Fruit fly (Drosophila melanogaster) whole organism, embryonic: ENCODE data around the gene Cip4.

ENCODE experiments used
- Antp ChIP-seq: fragments of 200-800 bp; sonication (Bioruptor generic); optimal IDR thresholded peaks from 3 replicates; lab custom pipeline; 2016; ENCODE audit warnings: missing biosample characterization, missing genetic modification characterization
- Bdp1 ChIP-seq: fragments of 200-800 bp; sonication (Bioruptor generic); optimal IDR thresholded peaks from 3 replicates; lab custom pipeline; 2016; ENCODE audit warnings: missing biosample characterization, missing genetic modification characterization
- Blimp-1 ChIP-seq: fragments of 200-800 bp; sonication (Bioruptor generic); optimal IDR thresholded peaks from 3 replicates; lab custom pipeline; 2018; ENCODE audit warnings: missing biosample characterization, missing genetic modification characterization, mild to moderate bottlenecking, moderate library complexity, missing genetic modification reagents
- CG11723 ChIP-seq: fragments of 200-800 bp; sonication (Bioruptor generic); optimal IDR thresholded peaks from 2 replicates; lab custom pipeline; 2017; ENCODE audit warnings: missing biosample characterization, mild to moderate bottlenecking, missing genetic modification characterization
- CG12219 ChIP-seq: fragments of 200-800 bp; sonication (Bioruptor generic); optimal IDR thresholded peaks from 3 replicates; lab custom pipeline; 2018; ENCODE audit warnings: missing biosample characterization, mild to moderate bottlenecking, missing genetic modification characterization
- CG15479 ChIP-seq: fragments of 200-800 bp; sonication (Bioruptor generic); optimal IDR thresholded peaks from 3 replicates; lab custom pipeline; 2019; ENCODE audit warnings: missing biosample characterization, mild to moderate bottlenecking, missing genetic modification characterization, moderate library complexity
- CG17802 ChIP-seq: fragments of 200-800 bp; sonication (Bioruptor generic); optimal IDR thresholded peaks from 2 replicates; lab custom pipeline; 2018; ENCODE audit warnings: missing biosample characterization, mild to moderate bottlenecking, missing genetic modification characterization, moderate library complexity
- CG18011 ChIP-seq: fragments of 200-800 bp; sonication (Bioruptor generic); optimal IDR thresholded peaks from 2 replicates; lab custom pipeline; 2017; ENCODE audit warnings: missing biosample characterization, missing genetic modification characterization, mild to moderate bottlenecking, moderate library complexity, missing genotype
- CG2712 ChIP-seq: fragments of 200-800 bp; optimal IDR thresholded peaks from 3 replicates; lab custom pipeline; 2019; ENCODE audit warnings: missing biosample characterization, mild to moderate bottlenecking, missing genetic modification characterization, moderate library complexity
- CG30020 ChIP-seq: fragments of 200-800 bp; optimal IDR thresholded peaks from 2 replicates; lab custom pipeline; 2019; ENCODE audit warnings: missing biosample characterization, mild to moderate bottlenecking, missing genetic modification characterization, moderate library complexity
- CG30431 ChIP-seq: fragments of 200-800 bp; sonication (Bioruptor generic); optimal IDR thresholded peaks from 2 replicates; lab custom pipeline; 2017; ENCODE audit warnings: missing biosample characterization, missing genetic modification characterization
- CG32772 ChIP-seq: fragments of 200-800 bp; sonication (Bioruptor generic); IDR thresholded peaks from 2 replicates; pipeline ENCODE4 v1.3.6; 2022; ENCODE audit warnings: missing biosample characterization, missing genetic modification characterization
- CG3407 ChIP-seq: fragments of 200-800 bp; sonication (Bioruptor generic); optimal IDR thresholded peaks from 2 replicates; lab custom pipeline; 2018; ENCODE audit warnings: missing biosample characterization, mild to moderate bottlenecking, missing genetic modification characterization
- CG34224 ChIP-seq: fragments of 200-800 bp; sonication (Bioruptor generic); IDR thresholded peaks from 3 replicates; pipeline ENCODE4 v1.3.6; 2022; ENCODE audit warnings: missing biosample characterization, missing genetic modification characterization; ENCODE audit not compliant: partially characterized antibody
- CG4328 ChIP-seq: fragments of 200-800 bp; sonication (Bioruptor generic); optimal IDR thresholded peaks from 3 replicates; lab custom pipeline; 2017; ENCODE audit warnings: missing biosample characterization, missing genetic modification reagents, missing genetic modification characterization
- CG8478 ChIP-seq: fragments of >200 bp; optimal IDR thresholded peaks from 2 replicates; lab custom pipeline; 2018
- Camta ChIP-seq: fragments of 200-800 bp; sonication (Bioruptor generic); optimal IDR thresholded peaks from 2 replicates; lab custom pipeline; 2016; ENCODE audit warnings: missing biosample characterization, missing genetic modification characterization
- Fer2 ChIP-seq: fragments of 200-800 bp; sonication (Bioruptor generic); optimal IDR thresholded peaks from 2 replicates; lab custom pipeline; 2018; ENCODE audit warnings: missing biosample characterization, mild to moderate bottlenecking, missing genetic modification characterization, moderate library complexity
- GATAe ChIP-seq: fragments of 200-800 bp; sonication (Bioruptor generic); conservative IDR thresholded peaks from 2 replicates; pipeline ENCODE4 v1.3.6; 2022; ENCODE audit warnings: missing biosample characterization, missing genetic modification characterization
- HmgD ChIP-seq: fragments of 200-800 bp; sonication (Bioruptor generic); optimal IDR thresholded peaks from 3 replicates; lab custom pipeline; 2016; ENCODE audit warnings: missing biosample characterization, missing genetic modification characterization
- Hmr ChIP-seq: fragments of 200-800 bp; sonication (Bioruptor generic); optimal IDR thresholded peaks from 3 replicates; lab custom pipeline; 2017; ENCODE audit warnings: mild to moderate bottlenecking, missing biosample characterization, missing genetic modification reagents, missing genetic modification characterization
- Lpt ChIP-seq: fragments of >200 bp; optimal IDR thresholded peaks from 2 replicates; lab custom pipeline; 2018; ENCODE audit warnings: missing biosample characterization, missing genetic modification characterization
- Mrtf ChIP-seq: fragments of 200-800 bp; sonication (Bioruptor generic); IDR thresholded peaks from 3 replicates; pipeline ENCODE4 v1.3.6; 2022; ENCODE audit warnings: missing biosample characterization, missing genetic modification characterization
- NFAT ChIP-seq: fragments of 200-800 bp; sonication (Bioruptor generic); IDR thresholded peaks from 2 replicates; pipeline ENCODE4 v1.3.6; 2022; ENCODE audit warnings: missing biosample characterization, missing genetic modification characterization
- Ptx1 ChIP-seq: fragments of 200-800 bp; sonication (Bioruptor generic); IDR thresholded peaks from 2 replicates; pipeline ENCODE4 v1.3.6; 2022; ENCODE audit warnings: missing biosample characterization, missing genetic modification characterization
- al ChIP-seq: fragments of 200-800 bp; sonication (Bioruptor generic); IDR thresholded peaks from 2 replicates; pipeline ENCODE4 v1.3.6; 2022; ENCODE audit warnings: missing biosample characterization, missing genetic modification characterization
- az2 ChIP-seq: fragments of 200-800 bp; sonication (Bioruptor generic); optimal IDR thresholded peaks from 3 replicates; lab custom pipeline; 2016; ENCODE audit warnings: missing biosample characterization, missing genetic modification characterization
- br ChIP-seq: fragments of >200 bp; optimal IDR thresholded peaks from 2 replicates; lab custom pipeline; 2017
- crol ChIP-seq: fragments of 200-800 bp; sonication (Bioruptor generic); IDR thresholded peaks from 2 replicates; pipeline ENCODE4 v1.3.6; 2022; ENCODE audit warnings: missing biosample characterization, missing genetic modification characterization
- da ChIP-seq: fragments of 200-800 bp; sonication (Bioruptor generic); optimal IDR thresholded peaks from 2 replicates; lab custom pipeline; 2016; ENCODE audit warnings: missing biosample characterization, missing genetic modification characterization
- danr ChIP-seq: fragments of 200-800 bp; sonication (Bioruptor generic); IDR thresholded peaks from 2 replicates; pipeline ENCODE4 v1.3.6; 2022; ENCODE audit warnings: missing biosample characterization, missing genetic modification characterization
- dpn ChIP-seq, 2 experiments: fragments of 200-800 bp; sonication (Bioruptor generic); optimal IDR thresholded peaks; 3 replicates each; lab custom pipeline; 2016; ENCODE audit warnings: missing biosample characterization in 2 of 2, missing genetic modification characterization in 2 of 2
- fd96Cb ChIP-seq: fragments of 200-800 bp; sonication (Bioruptor generic); optimal IDR thresholded peaks from 2 replicates; lab custom pipeline; 2018; ENCODE audit warnings: missing biosample characterization, mild to moderate bottlenecking, missing genetic modification characterization, moderate library complexity
- gce ChIP-seq: fragments of 200-800 bp; sonication (Bioruptor generic); IDR thresholded peaks from 3 replicates; pipeline ENCODE4 v1.3.6; 2022; ENCODE audit warnings: missing biosample characterization, missing genetic modification characterization
- gt ChIP-seq: fragments of 200-800 bp; sonication (Bioruptor generic); IDR thresholded peaks from 2 replicates; pipeline ENCODE4 v1.3.6; 2022; ENCODE audit warnings: missing biosample characterization, missing genetic modification characterization
- ham ChIP-seq: fragments of 200-800 bp; sonication (Bioruptor generic); IDR thresholded peaks from 2 replicates; pipeline ENCODE4 v1.3.6; 2022; ENCODE audit warnings: missing biosample characterization, missing genetic modification characterization
- jing ChIP-seq: fragments of 200-800 bp; sonication (Bioruptor generic); optimal IDR thresholded peaks from 2 replicates; lab custom pipeline; 2018; ENCODE audit warnings: missing biosample characterization, mild to moderate bottlenecking, missing genetic modification characterization
- klu ChIP-seq: fragments of 200-800 bp; sonication (Bioruptor generic); IDR thresholded peaks from 2 replicates; pipeline ENCODE4 v1.3.6; 2022; ENCODE audit warnings: missing biosample characterization, missing genetic modification characterization
- p53 ChIP-seq: fragments of 200-800 bp; sonication (Bioruptor generic); optimal IDR thresholded peaks from 2 replicates; lab custom pipeline; 2016; ENCODE audit warnings: missing biosample characterization, missing genetic modification characterization
- pita ChIP-seq: fragments of 200-800 bp; sonication (Bioruptor generic); optimal IDR thresholded peaks from 2 replicates; lab custom pipeline; 2017; ENCODE audit warnings: missing biosample characterization, mild to moderate bottlenecking, missing genetic modification characterization
- prd ChIP-seq, 3 experiments: fragments of >200 bp in 2 of 3; fragments of 200-800 bp in 1 of 3; sonication (Bioruptor generic) in 1 of 3; optimal IDR thresholded peaks in 2 of 3; IDR thresholded peaks in 1 of 3; 2 replicates in 2 of 3; 3 replicates in 1 of 3; pipeline versions ENCODE4 v1.3.6 to Lab custom; 2017 to 2022; ENCODE audit warnings: missing biosample characterization in 1 of 3, missing genetic modification characterization in 1 of 3
- pum ChIP-seq: fragments of 200-800 bp; sonication (Bioruptor generic); optimal IDR thresholded peaks from 2 replicates; lab custom pipeline; 2016; ENCODE audit warnings: missing biosample characterization, missing genetic modification characterization
- row ChIP-seq: fragments of 200-800 bp; sonication (Bioruptor generic); IDR thresholded peaks from 3 replicates; pipeline ENCODE4 v1.3.6; 2022; ENCODE audit warnings: missing biosample characterization, missing genetic modification characterization
- salm ChIP-seq: fragments of 200-800 bp; sonication (Bioruptor generic); optimal IDR thresholded peaks from 2 replicates; lab custom pipeline; 2018; ENCODE audit warnings: missing biosample characterization, mild to moderate bottlenecking, missing genetic modification characterization
- sc ChIP-seq, 3 experiments: fragments of >200 bp in 2 of 3; fragments of 200-800 bp in 1 of 3; sonication (Bioruptor generic) in 1 of 3; optimal IDR thresholded peaks; 2 replicates in 2 of 3; 3 replicates in 1 of 3; lab custom pipeline; 2017; ENCODE audit warnings: mild to moderate bottlenecking in 1 of 3, missing biosample characterization in 1 of 3, missing genetic modification characterization in 1 of 3, missing genetic modification reagents in 1 of 3
- schlank ChIP-seq: fragments of 200-800 bp; sonication (Bioruptor generic); optimal IDR thresholded peaks from 2 replicates; lab custom pipeline; 2018; ENCODE audit warnings: missing biosample characterization, mild to moderate bottlenecking, missing genetic modification characterization
- slou ChIP-seq: fragments of 200-800 bp; sonication (Bioruptor generic); optimal IDR thresholded peaks from 3 replicates; lab custom pipeline; 2016; ENCODE audit warnings: missing biosample characterization, missing genetic modification characterization
- slp2 ChIP-seq: fragments of 200-800 bp; sonication (Bioruptor generic); optimal IDR thresholded peaks from 2 replicates; lab custom pipeline; 2016; ENCODE audit warnings: missing biosample characterization, missing genetic modification characterization
- stwl ChIP-seq: fragments of 200-800 bp; sonication (Bioruptor generic); optimal IDR thresholded peaks from 3 replicates; lab custom pipeline; 2018; ENCODE audit warnings: missing biosample characterization, mild to moderate bottlenecking, missing genetic modification characterization, moderate library complexity
- toy ChIP-seq: fragments of 200-800 bp; sonication (Bioruptor generic); IDR thresholded peaks from 2 replicates; pipeline ENCODE4 v1.3.6; 2022; ENCODE audit warnings: missing biosample characterization, missing genetic modification characterization
- zen ChIP-seq: fragments of 200-800 bp; sonication (Bioruptor generic); optimal IDR thresholded peaks from 3 replicates; lab custom pipeline; 2018; ENCODE audit warnings: missing biosample characterization, mild to moderate bottlenecking, missing genetic modification characterization, moderate library complexity

The Cip4 gene

dm6 chr3L:4353657-4354075 lies 10.2 kb downstream of the Cip4 start (continued):
- TF ChIP-seq CG2712 (tag; lab: Kevin White, UChicago) = no peak
- peak; percentile 56; the same call in 1 of the 2 replicates for TF ChIP-seq NFAT (GFP tag; lab: Robert Waterston, UW)
- TF ChIP-seq jing = no peak
- TF ChIP-seq salm (tag; lab: Kevin White, UChicago) = no peak
- TF ChIP-seq Lpt (GFP tag; lab: Kevin White, UChicago) = no peak
- no peak for TF ChIP-seq CG18011
- TF ChIP-seq crol (GFP tag; lab: Robert Waterston, UW) = 0 out of 2 replicates have a peak, but pooled peaks have one; percentile 38
- TF ChIP-seq zen = no peak
- peak; percentile 62 for TF ChIP-seq Antp (GFP tag; lab: Kevin White, UChicago)
- TF ChIP-seq az2 (GFP tag; lab: Kevin White, UChicago) = no peak
- TF ChIP-seq CG8478 = no peak
- no peak for TF ChIP-seq GATAe
- peak; percentile 51; the same call in 2 of the 3 replicates for TF ChIP-seq row (GFP tag; lab: Robert Waterston, UW)
- TF ChIP-seq CG30020 (tag; lab: Kevin White, UChicago) = no peak
- TF ChIP-seq Bdp1 (GFP tag; lab: Kevin White, UChicago) = no peak
- no peak for TF ChIP-seq slou
- no peak for TF ChIP-seq CG17802 (tag; lab: Kevin White, UChicago)
- TF ChIP-seq Fer2 (tag; lab: Kevin White, UChicago) = no peak
- TF ChIP-seq pum = peak; percentile 30
- 0 out of 3 replicates have a peak, but pooled peaks have one; percentile 20 for TF ChIP-seq Mrtf (GFP tag; lab: Robert Waterston, UW)
- no peak for TF ChIP-seq Camta (GFP tag; lab: Kevin White, UChicago)
- 0 out of 2 replicates have a peak, but pooled peaks have one; percentile 10 for TF ChIP-seq CG32772 (GFP tag; lab: Robert Waterston, UW)
- TF ChIP-seq CG4328 (GFP tag; lab: Kevin White, UChicago) = no peak
- TF ChIP-seq Hmr = peak; percentile 71
- no peak for TF ChIP-seq da
- TF ChIP-seq gt (GFP tag; lab: Robert Waterston, UW) = no peak
- TF ChIP-seq toy (GFP tag; lab: Robert Waterston, UW) = 0 out of 2 replicates have a peak, but pooled peaks have one; percentile 23
- no peak for TF ChIP-seq p53 (GFP tag; lab: Kevin White, UChicago)
- TF ChIP-seq sc (optimal IDR thresholded peaks at IDR 0.05; lab: Kevin White, UChicago) = no peak
- no peak for TF ChIP-seq sc (GFP tag; optimal IDR thresholded peaks at IDR 0.05; lab: Kevin White, UChicago)
- TF ChIP-seq schlank = peak; percentile 44
- no peak for TF ChIP-seq br (lab: Kevin White, UChicago)
- TF ChIP-seq danr (GFP tag; lab: Robert Waterston, UW) = no peak
- peak; percentile 63 for TF ChIP-seq Ptx1 (GFP tag; lab: Robert Waterston, UW)
- TF ChIP-seq CG12219 (GFP tag; lab: Kevin White, UChicago) = no peak
- TF ChIP-seq Blimp-1 (GFP tag; lab: Kevin White, UChicago) = peak; percentile 22
- no peak for TF ChIP-seq prd (optimal IDR thresholded peaks at IDR 0.05; lab: Kevin White, UChicago)
- TF ChIP-seq prd (GFP tag; IDR thresholded peaks at IDR 0.05; lab: Robert Waterston, UW) = no peak
- no peak for TF ChIP-seq al (GFP tag; lab: Robert Waterston, UW)
- TF ChIP-seq fd96Cb = no peak
- TF ChIP-seq stwl (tag; lab: Kevin White, UChicago) = no peak
- TF ChIP-seq dpn (GFP tag; optimal IDR thresholded peaks at IDR 0.05; lab: Kevin White, UChicago) = no peak
- no peak for TF ChIP-seq HmgD (GFP tag; lab: Kevin White, UChicago)
- TF ChIP-seq gce (GFP tag; lab: Robert Waterston, UW) = no peak
- TF ChIP-seq CG3407 (GFP tag; lab: Kevin White, UChicago) = peak; percentile 10
- TF ChIP-seq CG34224 (GFP tag; lab: Robert Waterston, UW) = no peak
- no peak for TF ChIP-seq pita (GFP tag; lab: Kevin White, UChicago)
- TF ChIP-seq CG15479 (GFP tag; lab: Kevin White, UChicago) = no peak
- TF ChIP-seq ham (GFP tag; lab: Robert Waterston, UW) = no peak; the same call in 1 of the 2 replicates
- no peak for TF ChIP-seq klu
- no peak for TF ChIP-seq CG11723 (GFP tag; lab: Kevin White, UChicago)
- TF ChIP-seq CG30431 = no peak
- TF ChIP-seq slp2 (GFP tag; lab: Kevin White, UChicago) = no peak
